Fruit fly (Drosophila melanogaster) whole organism, pupa: ENCODE results near the gene CG14963.

Experiments used
- CG10348 ChIP-seq: fragments of 200-800 bp; sonication (Bioruptor generic); IDR thresholded peaks from 2 replicates; pipeline ENCODE4 v1.3.6; 2022; ENCODE audit warnings: missing biosample characterization, missing genetic modification characterization
- CG12605 ChIP-seq: fragments of 200-800 bp; sonication (Bioruptor generic); IDR thresholded peaks from 2 replicates; pipeline ENCODE4 v1.3.6; 2022; ENCODE audit warnings: missing biosample characterization, missing genetic modification characterization
- CG13204 ChIP-seq: fragments of 200-800 bp; sonication (Bioruptor generic); optimal IDR thresholded peaks from 2 replicates; lab custom pipeline; 2018; ENCODE audit warnings: missing biosample characterization, mild to moderate bottlenecking, missing genetic modification characterization, moderate library complexity
- CG14655 ChIP-seq: fragments of 200-800 bp; sonication (Bioruptor generic); optimal IDR thresholded peaks from 3 replicates; lab custom pipeline; 2017; ENCODE audit warnings: mild to moderate bottlenecking, missing biosample characterization, missing genetic modification reagents, missing genetic modification characterization
- CG15710 ChIP-seq: fragments of 200-800 bp; sonication (Bioruptor generic); optimal IDR thresholded peaks from 2 replicates; lab custom pipeline; 2018; ENCODE audit warnings: missing biosample characterization, mild to moderate bottlenecking, missing genetic modification characterization, moderate library complexity
- CG17806 ChIP-seq: fragments of 200-800 bp; sonication (Bioruptor generic); optimal IDR thresholded peaks from 2 replicates; lab custom pipeline; 2018; ENCODE audit warnings: missing biosample characterization, mild to moderate bottlenecking, missing genetic modification characterization, moderate library complexity
- CG32121 ChIP-seq: fragments of 200-800 bp; sonication (Bioruptor generic); IDR thresholded peaks from 2 replicates; pipeline ENCODE4 v1.3.6; 2022; ENCODE audit warnings: missing biosample characterization, missing genetic modification characterization
- CG34367 ChIP-seq: fragments of 200-800 bp; sonication (Bioruptor generic); optimal IDR thresholded peaks from 2 replicates; lab custom pipeline; 2018; ENCODE audit warnings: missing biosample characterization, mild to moderate bottlenecking, missing genetic modification characterization
- CG4496 ChIP-seq: fragments of 200-800 bp; sonication (Bioruptor generic); IDR thresholded peaks from 3 replicates; pipeline ENCODE4 v1.3.6; 2022; ENCODE audit warnings: missing biosample characterization, missing genetic modification characterization
- CG8159 ChIP-seq: fragments of 200-800 bp; sonication (Bioruptor generic); optimal IDR thresholded peaks from 3 replicates; lab custom pipeline; 2018; ENCODE audit warnings: missing biosample characterization, mild to moderate bottlenecking, missing genetic modification characterization, moderate library complexity
- CG8301 ChIP-seq: fragments of 200-800 bp; sonication (Bioruptor generic); optimal IDR thresholded peaks from 2 replicates; lab custom pipeline; 2018; ENCODE audit warnings: missing biosample characterization, mild to moderate bottlenecking, missing genetic modification characterization
- CG9948 ChIP-seq: fragments of 200-800 bp; sonication (Bioruptor generic); optimal IDR thresholded peaks from 2 replicates; lab custom pipeline; 2018; ENCODE audit warnings: missing biosample characterization, mild to moderate bottlenecking, missing genetic modification characterization, moderate library complexity
- D1 ChIP-seq: fragments of 200-800 bp; sonication (Bioruptor generic); optimal IDR thresholded peaks from 2 replicates; lab custom pipeline; 2018; ENCODE audit warnings: missing biosample characterization, mild to moderate bottlenecking, missing genetic modification characterization, moderate library complexity
- EcR ChIP-seq: fragments of 200-800 bp; sonication (Bioruptor generic); optimal IDR thresholded peaks from 3 replicates; lab custom pipeline; 2019; ENCODE audit warnings: missing biosample characterization, missing genetic modification characterization, mild to moderate bottlenecking, moderate library complexity, missing genetic modification reagents
- Ets98B ChIP-seq: fragments of 200-800 bp; sonication (Bioruptor generic); IDR thresholded peaks from 2 replicates; pipeline ENCODE4 v1.3.6; 2022; ENCODE audit warnings: missing biosample characterization, missing genetic modification characterization
- Pif1A ChIP-seq: fragments of 200-800 bp; sonication (Bioruptor generic); optimal IDR thresholded peaks from 3 replicates; lab custom pipeline; 2016; ENCODE audit warnings: missing biosample characterization, missing genetic modification characterization
- Pif1B ChIP-seq: fragments of 200-800 bp; sonication (Bioruptor generic); optimal IDR thresholded peaks from 3 replicates; lab custom pipeline; 2016; ENCODE audit warnings: missing biosample characterization, missing genetic modification characterization
- Snoo ChIP-seq: fragments of 200-800 bp; sonication (Bioruptor generic); optimal IDR thresholded peaks from 3 replicates; lab custom pipeline; 2017; ENCODE audit warnings: missing biosample characterization, mild to moderate bottlenecking, missing genetic modification characterization, inconsistent platforms
- fd96Ca ChIP-seq: fragments of 200-800 bp; sonication (Bioruptor generic); IDR thresholded peaks from 3 replicates; pipeline ENCODE4 v1.3.6; 2022; ENCODE audit warnings: missing biosample characterization, missing genetic modification characterization
- gl ChIP-seq: fragments of 200-800 bp; sonication (Bioruptor generic); optimal IDR thresholded peaks from 2 replicates; lab custom pipeline; 2018; ENCODE audit warnings: missing biosample characterization, mild to moderate bottlenecking, missing genetic modification characterization
- rn ChIP-seq: fragments of 200-800 bp; sonication (Bioruptor generic); IDR thresholded peaks from 2 replicates; pipeline ENCODE4 v1.3.6; 2022; ENCODE audit warnings: missing biosample characterization, missing genetic modification characterization

The CG14963 gene

DNA sequence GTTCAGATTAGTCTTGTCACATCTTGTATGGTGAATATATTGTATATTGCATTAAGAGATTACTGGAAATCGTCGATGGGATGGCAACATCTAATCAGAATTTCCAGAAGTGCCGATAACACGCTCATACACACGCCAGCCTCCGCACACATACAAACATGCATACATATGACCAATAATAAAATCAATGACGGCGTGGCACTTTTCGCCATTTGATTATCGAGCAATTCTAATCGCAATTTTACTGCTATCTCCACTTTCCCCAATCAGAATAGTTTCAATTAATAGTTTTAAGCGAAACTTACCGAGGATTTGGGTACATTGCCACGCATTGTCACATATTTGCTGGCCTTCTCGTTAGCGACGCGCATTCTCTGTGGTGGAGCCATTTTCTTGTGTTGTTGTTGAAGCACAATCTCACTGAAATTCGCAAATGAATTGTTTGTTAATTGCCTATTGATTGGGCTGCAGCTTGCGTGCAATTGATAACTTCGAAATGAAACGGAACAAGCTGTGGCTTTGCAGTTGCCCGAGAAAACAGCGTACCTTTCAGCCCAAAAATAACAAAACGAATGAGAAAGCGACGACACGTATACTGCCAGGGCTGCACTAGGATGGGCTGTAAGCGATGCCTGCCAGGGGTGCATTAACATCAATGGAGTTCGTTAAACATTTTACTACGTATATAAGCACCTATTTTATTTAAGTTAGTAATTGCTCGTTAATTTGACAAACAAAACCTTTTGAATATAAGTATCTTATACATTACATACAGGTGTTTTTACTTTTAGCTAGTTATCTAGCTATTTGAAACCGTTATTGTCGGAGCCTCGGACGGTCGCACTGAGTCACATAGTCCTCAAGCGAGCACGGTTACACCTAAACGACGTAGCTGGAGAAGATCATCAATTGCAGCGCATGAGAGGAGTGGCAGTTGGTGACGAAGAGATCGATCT lies 26.4 kb upstream of the CG14963 start, which contains the start of the genes CG32276 and gry:
CG32276 (minus strand) TSS at position 601 of the 956 bp plus-strand sequence.
gry (plus strand) TSS at position 644 of the 956 bp plus-strand sequence.
- no peak for TF ChIP-seq CG8159 (tag; lab: Kevin White, UChicago)
- TF ChIP-seq CG32121 = peak; percentile 76
- TF ChIP-seq CG34367 = peak; percentile 50
- peak; percentile 22; the same call in 1 of the 2 replicates for TF ChIP-seq CG12605 (GFP tag; lab: Robert Waterston, UW)
- no peak for TF ChIP-seq CG10348 (GFP tag; lab: Robert Waterston, UW)
- no peak for TF ChIP-seq CG8301
- TF ChIP-seq CG15710 (tag; lab: Kevin White, UChicago) = peak; percentile 56
- TF ChIP-seq Snoo (tag; lab: Kevin White, UChicago) = no peak
- no peak for TF ChIP-seq gl
- TF ChIP-seq rn = 0 out of 2 replicates have a peak, but pooled peaks have one; percentile 32
- no peak for TF ChIP-seq Pif1A
- TF ChIP-seq fd96Ca (GFP tag; lab: Robert Waterston, UW) = peak; percentile 77; the same call in 2 of the 3 replicates
- TF ChIP-seq Pif1B = no peak
- peak; percentile 35 for TF ChIP-seq EcR (GFP tag; lab: Kevin White, UChicago)
- TF ChIP-seq CG9948 (tag; lab: Kevin White, UChicago) = no peak
- no peak for TF ChIP-seq CG13204 (GFP tag; lab: Kevin White, UChicago)
- peak; percentile 58; the same call in 1 of the 2 replicates for TF ChIP-seq Ets98B
- TF ChIP-seq CG4496 = peak; percentile 54; the same call in 2 of the 3 replicates
- no peak for TF ChIP-seq CG14655 (GFP tag; lab: Kevin White, UChicago)
- no peak for TF ChIP-seq D1 (tag; lab: Kevin White, UChicago)
- TF ChIP-seq CG17806 (tag; lab: Kevin White, UChicago) = peak; percentile 49

DNA sequence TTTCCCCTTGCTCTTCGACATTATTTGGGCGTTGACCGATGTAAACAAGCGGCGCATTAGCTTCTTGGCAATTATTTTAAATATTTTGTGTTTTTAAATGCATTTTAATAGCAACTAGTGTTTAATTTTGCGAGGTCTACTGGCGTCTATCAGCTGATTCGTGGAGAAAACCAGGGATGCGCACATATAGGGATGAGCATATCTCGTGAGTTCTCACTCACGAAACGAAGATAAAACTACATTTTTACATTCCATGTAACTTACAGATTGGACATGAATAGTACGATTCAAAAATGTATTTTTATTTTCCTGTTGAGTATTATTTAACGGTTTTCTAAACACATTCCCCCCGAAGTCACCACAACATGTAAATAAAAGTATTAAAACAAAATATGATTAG lies 25.1 kb upstream of the CG14963 start, which contains the start of gene CG14966:
CG14966 (minus strand) TSS at position 168 of the 400 bp plus-strand sequence.
- TF ChIP-seq CG13204 (GFP tag; lab: Kevin White, UChicago) = no peak
- TF ChIP-seq gl = peak; percentile 6
- TF ChIP-seq CG15710 (tag; lab: Kevin White, UChicago) = no peak
- TF ChIP-seq Ets98B = no peak
- TF ChIP-seq CG9948 (tag; lab: Kevin White, UChicago) = no peak
- TF ChIP-seq CG12605 (GFP tag; lab: Robert Waterston, UW) = 0 out of 2 replicates have a peak, but pooled peaks have one; percentile 19
- TF ChIP-seq CG34367 = no peak
- TF ChIP-seq CG17806 (tag; lab: Kevin White, UChicago) = no peak

DNA sequence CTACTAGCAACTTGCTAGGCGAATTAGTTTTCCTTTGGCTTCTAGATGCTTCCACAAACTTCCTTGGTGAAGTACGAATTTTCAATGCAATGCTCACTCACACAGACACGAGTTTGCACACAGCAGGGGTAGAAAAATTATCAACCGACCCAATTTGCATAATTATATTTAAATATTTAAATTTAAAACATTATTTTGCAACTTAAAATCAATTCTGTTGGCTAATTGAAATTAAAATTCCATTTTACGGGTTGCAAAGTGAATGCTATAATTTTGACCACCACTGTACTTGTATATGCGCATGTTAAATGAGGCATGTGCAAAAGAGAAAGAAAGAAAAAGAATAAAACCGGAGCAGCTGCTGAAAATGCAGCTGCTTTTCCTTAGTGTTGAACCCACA lies 21.7 kb upstream of the CG14963 start:
- TF ChIP-seq EcR (GFP tag; lab: Kevin White, UChicago) (no peak), CG9948 (tag; lab: Kevin White, UChicago) (peak; percentile 93), CG8301 (peak; percentile 97), CG34367 (peak; percentile 96), CG15710 (tag; lab: Kevin White, UChicago) (peak; percentile 92), D1 (tag; lab: Kevin White, UChicago) (no peak), Pif1A (peak; percentile 98), rn (peak; percentile 96), CG32121 (peak; percentile 98), Pif1B (peak; percentile 98), CG17806 (tag; lab: Kevin White, UChicago) (peak; percentile 96), CG12605 (GFP tag; lab: Robert Waterston, UW) (peak; percentile 99), fd96Ca (GFP tag; lab: Robert Waterston, UW) (peak; percentile 95), CG8159 (tag; lab: Kevin White, UChicago) (peak; percentile 94), CG4496 (peak; percentile 99), CG13204 (GFP tag; lab: Kevin White, UChicago) (peak; percentile 55), gl (peak; percentile 88), CG10348 (GFP tag; lab: Robert Waterston, UW) (peak; percentile 84), CG14655 (GFP tag; lab: Kevin White, UChicago) (peak; percentile 96), Ets98B (peak; percentile 98), Snoo (tag; lab: Kevin White, UChicago) (peak; percentile 94)

- no peak for TF ChIP-seq D1 (tag; lab: Kevin White, UChicago)
- peak; percentile 92 for TF ChIP-seq Pif1B
- TF ChIP-seq rn = no peak
- peak; percentile 58 for TF ChIP-seq CG9948 (tag; lab: Kevin White, UChicago)
- peak; percentile 89 for TF ChIP-seq CG34367
- peak; percentile 72; the same call in 2 of the 3 replicates for TF ChIP-seq fd96Ca (GFP tag; lab: Robert Waterston, UW)
- peak; percentile 95 for TF ChIP-seq CG4496
- TF ChIP-seq gl = peak; percentile 95
- TF ChIP-seq Ets98B = peak; percentile 94
- TF ChIP-seq CG8301 = no peak
- peak; percentile 94 for TF ChIP-seq CG12605 (GFP tag; lab: Robert Waterston, UW)
- no peak for TF ChIP-seq CG10348 (GFP tag; lab: Robert Waterston, UW)
- peak; percentile 87 for TF ChIP-seq CG32121
- TF ChIP-seq CG17806 (tag; lab: Kevin White, UChicago) = peak; percentile 65
- peak; percentile 72 for TF ChIP-seq CG8159 (tag; lab: Kevin White, UChicago)
- peak; percentile 95 for TF ChIP-seq CG13204 (GFP tag; lab: Kevin White, UChicago)
- TF ChIP-seq Snoo (tag; lab: Kevin White, UChicago) = peak; percentile 97
- TF ChIP-seq CG15710 (tag; lab: Kevin White, UChicago) = peak; percentile 76
- TF ChIP-seq EcR (GFP tag; lab: Kevin White, UChicago) = peak; percentile 22
- TF ChIP-seq Pif1A = peak; percentile 96
- TF ChIP-seq CG14655 (GFP tag; lab: Kevin White, UChicago) = no peak
These were observed 20.6 kb upstream of the CG14963 start, which contains the start of gene Hsp83 for dm6 chr3L:3192912-3193311. Gene Hsp83 (plus strand): TSS chr3L:3192969.
